1 fruit fly cellular context compared by ENCODE assay signal in genomic region chr2L:12464065-12464464, dm6.
TF ChIP-seq lines count a peak whose summit lies in the region.

No protein-coding gene starts in this region.

TF ChIP-seq in whole organism, embryonic, 481 proteins besides CTCF, POLR2A, EP300 and RAD21 (continued from another document):
- TF ChIP-seq Hey (tag; optimal IDR thresholded peaks at IDR 0.05; lab: Kevin White, UChicago) (peak; percentile 32), sim (GFP tag; IDR thresholded peaks at IDR 0.05; lab: Robert Waterston, UW) (no peak), exex (tag; optimal IDR thresholded peaks at IDR 0.05; lab: Kevin White, UChicago) (peak; percentile 73), crol (GFP tag; IDR thresholded peaks at IDR 0.05; lab: Robert Waterston, UW) (peak; percentile 87), CG32532 (GFP tag; IDR thresholded peaks at IDR 0.05; lab: Robert Waterston, UW) (peak; percentile 34; the same call in 1 of the 2 replicates), Hr51 (GFP tag; optimal IDR thresholded peaks at IDR 0.05; lab: Kevin White, UChicago) (no peak), h (optimal IDR thresholded peaks at IDR 0.05; lab: Kevin White, UChicago) (no peak), slbo (GFP tag; IDR thresholded peaks at IDR 0.05; lab: Robert Waterston, UW) (peak; percentile 9; the same call in 1 of the 2 replicates), sug (tag; optimal IDR thresholded peaks at IDR 0.05; lab: Kevin White, UChicago) (peak; percentile 63), ash1 (GFP tag; optimal IDR thresholded peaks at IDR 0.05; lab: Kevin White, UChicago) (peak; percentile 14), CG30431 (GFP tag; optimal IDR thresholded peaks at IDR 0.05; lab: Kevin White, UChicago) (no peak), CG12071 (GFP tag; optimal IDR thresholded peaks at IDR 0.05; lab: Kevin White, UChicago) (peak; percentile 30), ci (GFP tag; IDR thresholded peaks at IDR 0.05; lab: Robert Waterston, UW) (no peak), CG17328 (GFP tag; IDR thresholded peaks at IDR 0.05; lab: Robert Waterston, UW) (no peak), CG43689 (GFP tag; IDR thresholded peaks at IDR 0.05; lab: Robert Waterston, UW) (no peak), CG34376 (GFP tag; optimal IDR thresholded peaks at IDR 0.05; lab: Kevin White, UChicago) (peak; percentile 39), CG5953 (GFP tag; IDR thresholded peaks at IDR 0.05; lab: Robert Waterston, UW) (0 out of 2 replicates have a peak, but pooled peaks have one; percentile 8), CG32772 (GFP tag; IDR thresholded peaks at IDR 0.05; lab: Robert Waterston, UW) (no peak), CG17802 (tag; optimal IDR thresholded peaks at IDR 0.05; lab: Kevin White, UChicago) (no peak), seq (GFP tag; IDR thresholded peaks at IDR 0.05; lab: Robert Waterston, UW) (0 out of 2 replicates have a peak, but pooled peaks have one; percentile 22), GATAe (GFP tag; conservative IDR thresholded peaks at IDR 0.05; lab: Robert Waterston, UW) (peak; percentile 33; the same call in 1 of the 2 replicates), CG33213 (GFP tag; optimal IDR thresholded peaks at IDR 0.05; lab: Kevin White, UChicago) (no peak), sr (GFP tag; IDR thresholded peaks at IDR 0.05; lab: Robert Waterston, UW) (0 out of 3 replicates have a peak, but pooled peaks have one; percentile 14), grn (GFP tag; optimal IDR thresholded peaks at IDR 0.05; lab: Kevin White, UChicago) (peak; percentile 18), CG18599 (GFP tag; optimal IDR thresholded peaks at IDR 0.05; lab: Kevin White, UChicago) (peak; percentile 13)
